Fruit fly (Drosophila melanogaster) whole organism, embryonic: Measurements from ENCODE around the gene CG13671.

Experiments
- B-H1 ChIP-seq: fragments of 200-800 bp; sonication (Bioruptor generic); IDR thresholded peaks from 3 replicates; pipeline ENCODE4 v1.3.6; 2022; ENCODE audit warnings: missing biosample characterization, missing genetic modification characterization
- Bgb ChIP-seq: fragments of 200-800 bp; sonication (Bioruptor generic); IDR thresholded peaks from 2 replicates; pipeline ENCODE4 v1.3.6; 2022; ENCODE audit warnings: missing biosample characterization, missing genetic modification characterization; ENCODE audit not compliant: partially characterized antibody
- CG10267 ChIP-seq: fragments of 200-800 bp; sonication (Bioruptor generic); optimal IDR thresholded peaks from 2 replicates; lab custom pipeline; 2018; ENCODE audit warnings: missing biosample characterization, mild to moderate bottlenecking, missing genetic modification characterization, moderate library complexity
- CG11560 ChIP-seq: fragments of 200-800 bp; sonication (Bioruptor generic); IDR thresholded peaks from 3 replicates; pipeline ENCODE4 v1.3.6; 2022; ENCODE audit warnings: missing biosample characterization, missing genetic modification characterization
- CG15011 ChIP-seq: fragments of 200-800 bp; sonication (Bioruptor generic); optimal IDR thresholded peaks from 3 replicates; lab custom pipeline; 2018; ENCODE audit warnings: missing biosample characterization, mild to moderate bottlenecking, missing genetic modification characterization
- CG15269 ChIP-seq: fragments of 200-800 bp; sonication (Bioruptor generic); optimal IDR thresholded peaks from 2 replicates; lab custom pipeline; 2018; ENCODE audit warnings: missing biosample characterization, mild to moderate bottlenecking, missing genetic modification characterization, moderate library complexity
- CG17829 ChIP-seq: fragments of 200-800 bp; optimal IDR thresholded peaks from 2 replicates; lab custom pipeline; 2019; ENCODE audit warnings: missing biosample characterization, mild to moderate bottlenecking, missing genetic modification characterization, moderate library complexity
- CG18476 ChIP-seq: fragments of 200-800 bp; sonication (Bioruptor generic); optimal IDR thresholded peaks from 2 replicates; lab custom pipeline; 2016; ENCODE audit warnings: missing biosample characterization, mild to moderate bottlenecking, missing genetic modification characterization
- CG2202 ChIP-seq: fragments of 200-800 bp; sonication (Bioruptor generic); optimal IDR thresholded peaks from 2 replicates; lab custom pipeline; 2018; ENCODE audit warnings: missing biosample characterization, mild to moderate bottlenecking, missing genetic modification characterization
- CG32532 ChIP-seq: fragments of 200-800 bp; sonication (Bioruptor generic); IDR thresholded peaks from 2 replicates; pipeline ENCODE4 v1.3.6; 2022; ENCODE audit warnings: missing biosample characterization, missing genetic modification characterization
- CG3995 ChIP-seq: fragments of 200-800 bp; sonication (Bioruptor generic); optimal IDR thresholded peaks from 3 replicates; lab custom pipeline; 2016; ENCODE audit warnings: missing biosample characterization, missing genetic modification characterization
- CG4282 ChIP-seq: fragments of 200-800 bp; sonication (Bioruptor generic); optimal IDR thresholded peaks from 2 replicates; lab custom pipeline; 2016; ENCODE audit warnings: missing biosample characterization, missing genetic modification characterization
- CG4617 ChIP-seq: fragments of 200-800 bp; sonication (Bioruptor generic); optimal IDR thresholded peaks from 3 replicates; lab custom pipeline; 2016; ENCODE audit warnings: missing biosample characterization, missing genetic modification characterization, borderline replicate concordance
- CG6254 ChIP-seq: fragments of 200-800 bp; sonication (Bioruptor generic); optimal IDR thresholded peaks from 3 replicates; lab custom pipeline; 2017; ENCODE audit warnings: mild to moderate bottlenecking, missing biosample characterization, missing genetic modification reagents, missing genetic modification characterization
- CG6791 ChIP-seq: fragments of 200-800 bp; sonication (Bioruptor generic); IDR thresholded peaks from 3 replicates; pipeline ENCODE4 v1.3.6; 2022; ENCODE audit warnings: missing biosample characterization, missing genetic modification characterization; ENCODE audit not compliant: partially characterized antibody
- CG7556 ChIP-seq: fragments of 200-800 bp; sonication (Bioruptor generic); optimal IDR thresholded peaks from 2 replicates; lab custom pipeline; 2017; ENCODE audit warnings: missing biosample characterization, mild to moderate bottlenecking, missing genetic modification characterization
- CG7786 ChIP-seq: fragments of 200-800 bp; sonication (Bioruptor generic); optimal IDR thresholded peaks from 2 replicates; lab custom pipeline; 2016; ENCODE audit warnings: missing biosample characterization, missing genetic modification characterization
- CG8924 ChIP-seq: fragments of 200-800 bp; optimal IDR thresholded peaks from 3 replicates; lab custom pipeline; 2019; ENCODE audit warnings: missing biosample characterization, mild to moderate bottlenecking, missing genetic modification characterization, moderate library complexity
- D19B ChIP-seq: fragments of 200-800 bp; sonication (Bioruptor generic); optimal IDR thresholded peaks from 2 replicates; lab custom pipeline; 2017; ENCODE audit warnings: missing biosample characterization, mild to moderate bottlenecking, missing genetic modification characterization
- Dip3 ChIP-seq: fragments of 200-800 bp; sonication (Bioruptor generic); optimal IDR thresholded peaks from 3 replicates; lab custom pipeline; 2016; ENCODE audit warnings: missing biosample characterization, missing genetic modification characterization
- Fer1 ChIP-seq: fragments of 200-800 bp; sonication (Bioruptor generic); optimal IDR thresholded peaks from 2 replicates; lab custom pipeline; 2017; ENCODE audit warnings: missing biosample characterization, mild to moderate bottlenecking, missing genetic modification characterization
- Hr39 ChIP-seq: fragments of >200 bp; optimal IDR thresholded peaks from 2 replicates; lab custom pipeline; 2017
- MESR4 ChIP-seq: fragments of 200-800 bp; sonication (Bioruptor generic); optimal IDR thresholded peaks from 2 replicates; lab custom pipeline; 2018; ENCODE audit warnings: missing biosample characterization, mild to moderate bottlenecking, missing genetic modification characterization, moderate library complexity
- Max ChIP-seq: fragments of 200-800 bp; sonication (Bioruptor generic); optimal IDR thresholded peaks from 2 replicates; lab custom pipeline; 2016; ENCODE audit warnings: missing biosample characterization, mild to moderate bottlenecking, missing genetic modification characterization
- Med ChIP-seq: fragments of 200-800 bp; sonication (Bioruptor generic); peaks from one replicate; lab custom pipeline; 2016; ENCODE audit warnings: missing biosample characterization, missing genetic modification characterization, mild to moderate bottlenecking, inconsistent platforms, moderate library complexity
- Meics ChIP-seq: fragments of 200-800 bp; sonication (Bioruptor generic); optimal IDR thresholded peaks from 2 replicates; lab custom pipeline; 2017; ENCODE audit warnings: missing biosample characterization, mild to moderate bottlenecking, missing genetic modification characterization
- Nf-YC ChIP-seq: fragments of 200-800 bp; optimal IDR thresholded peaks from 3 replicates; lab custom pipeline; 2019; ENCODE audit warnings: missing biosample characterization, mild to moderate bottlenecking, missing genetic modification characterization, moderate library complexity
- Pdp1 ChIP-seq, 2 experiments: fragments of 200-800 bp; sonication (Bioruptor generic); optimal IDR thresholded peaks; 3 replicates each; lab custom pipeline; 2016; ENCODE audit warnings: missing biosample characterization in 2 of 2, missing genetic modification characterization in 2 of 2, mild to moderate bottlenecking in 1 of 2, moderate library complexity in 1 of 2
- Spps ChIP-seq: fragments of 200-800 bp; sonication (Bioruptor generic); optimal IDR thresholded peaks from 2 replicates; lab custom pipeline; 2018; ENCODE audit warnings: missing biosample characterization, mild to moderate bottlenecking, missing genetic modification characterization
- Taf1 ChIP-seq: fragments of 200-800 bp; sonication (Bioruptor generic); IDR thresholded peaks from 2 replicates; pipeline ENCODE4 v1.3.6; 2022; ENCODE audit warnings: missing biosample characterization, missing genetic modification characterization
- YL-1 ChIP-seq: fragments of 200-800 bp; sonication (Bioruptor generic); optimal IDR thresholded peaks from 3 replicates; lab custom pipeline; 2017; ENCODE audit warnings: missing biosample characterization, mild to moderate bottlenecking, missing genetic modification characterization
- az2 ChIP-seq: fragments of 200-800 bp; sonication (Bioruptor generic); optimal IDR thresholded peaks from 3 replicates; lab custom pipeline; 2016; ENCODE audit warnings: missing biosample characterization, missing genetic modification characterization
- cato ChIP-seq: fragments of 200-800 bp; sonication (Bioruptor generic); optimal IDR thresholded peaks from 2 replicates; lab custom pipeline; 2016; ENCODE audit warnings: missing biosample characterization, missing genetic modification characterization, borderline replicate concordance
- chif ChIP-seq, 2 experiments: fragments of 200-800 bp; sonication (Bioruptor generic); optimal IDR thresholded peaks; 3 replicates each; lab custom pipeline; 2016; ENCODE audit warnings: missing biosample characterization in 2 of 2, missing genetic modification characterization in 2 of 2
- dmrt11E ChIP-seq: fragments of 200-800 bp; sonication (Bioruptor generic); optimal IDR thresholded peaks from 3 replicates; lab custom pipeline; 2018; ENCODE audit warnings: missing biosample characterization, mild to moderate bottlenecking, missing genetic modification characterization, moderate library complexity
- dmrt99B ChIP-seq: fragments of 200-800 bp; sonication (Bioruptor generic); optimal IDR thresholded peaks from 2 replicates; lab custom pipeline; 2018; ENCODE audit warnings: missing biosample characterization, mild to moderate bottlenecking, missing genetic modification characterization, moderate library complexity
- ems ChIP-seq: fragments of 200-800 bp; sonication (Bioruptor generic); optimal IDR thresholded peaks from 3 replicates; lab custom pipeline; 2016; ENCODE audit warnings: missing biosample characterization, missing genetic modification characterization
- eve ChIP-seq, 2 experiments: fragments of >200 bp; optimal IDR thresholded peaks; 2 replicates each; lab custom pipeline; 2017; ENCODE audit warnings: missing biosample characterization in 2 of 2, missing genetic modification characterization in 2 of 2
- hbn ChIP-seq: fragments of 200-800 bp; sonication (Bioruptor generic); IDR thresholded peaks from 2 replicates; pipeline ENCODE4 v1.3.6; 2022; ENCODE audit warnings: missing biosample characterization, missing genetic modification characterization; ENCODE audit not compliant: partially characterized antibody
- ken ChIP-seq: fragments of 200-800 bp; sonication (Bioruptor generic); IDR thresholded peaks from 3 replicates; pipeline ENCODE4 v1.3.6; 2022; ENCODE audit warnings: missing biosample characterization, missing genetic modification characterization
- kni ChIP-seq: fragments of 200-800 bp; sonication (Bioruptor generic); optimal IDR thresholded peaks from 3 replicates; lab custom pipeline; 2017; ENCODE audit warnings: mild to moderate bottlenecking, missing biosample characterization, missing genetic modification reagents, missing genetic modification characterization
- mam ChIP-seq: fragments of 200-800 bp; sonication (Bioruptor generic); optimal IDR thresholded peaks from 3 replicates; lab custom pipeline; 2016; ENCODE audit warnings: missing biosample characterization, missing genetic modification characterization
- org-1 ChIP-seq: fragments of 200-800 bp; sonication (Bioruptor generic); optimal IDR thresholded peaks from 2 replicates; lab custom pipeline; 2017; ENCODE audit warnings: missing biosample characterization, missing genetic modification characterization
- sr ChIP-seq: fragments of 200-800 bp; sonication (Bioruptor generic); IDR thresholded peaks from 3 replicates; pipeline ENCODE4 v1.3.6; 2022; ENCODE audit warnings: missing biosample characterization, missing genetic modification characterization
- stc ChIP-seq: fragments of 200-800 bp; sonication (Bioruptor generic); IDR thresholded peaks from 2 replicates; pipeline ENCODE4 v1.3.6; 2022; ENCODE audit warnings: missing biosample characterization, missing genetic modification characterization
- twi ChIP-seq: fragments of 200-800 bp; optimal IDR thresholded peaks from 2 replicates; lab custom pipeline; 2019; ENCODE audit warnings: missing biosample characterization, mild to moderate bottlenecking, missing genetic modification characterization, moderate library complexity
- unc-4 ChIP-seq: fragments of 200-800 bp; sonication (Bioruptor generic); IDR thresholded peaks from 2 replicates; pipeline ENCODE4 v1.3.6; 2022; ENCODE audit warnings: missing biosample characterization, missing genetic modification characterization; ENCODE audit not compliant: partially characterized antibody
- vfl ChIP-seq: fragments of 200-800 bp; sonication (Bioruptor generic); optimal IDR thresholded peaks from 2 replicates; lab custom pipeline; 2016; ENCODE audit warnings: missing biosample characterization, missing genetic modification characterization

CG13671 gene

dm6 chr3L:8346100-8346980 is 46.5 kb downstream of the CG13671 start, which contains the start of the genes CG7182 and GAPcenA (continued):
- TF ChIP-seq CG15269 (tag; lab: Kevin White, UChicago) (peak; percentile 76), CG15011 (GFP tag; lab: Kevin White, UChicago) (peak; percentile 52), CG7556 (GFP tag; lab: Kevin White, UChicago) (peak; percentile 76), kni (GFP tag; lab: Kevin White, UChicago) (no peak), CG4617 (GFP tag; lab: Kevin White, UChicago) (peak; percentile 44), Taf1 (GFP tag; lab: Robert Waterston, UW) (no peak), dmrt11E (tag; lab: Kevin White, UChicago) (peak; percentile 65), hbn (peak; percentile 40; the same call in 1 of the 2 replicates), az2 (GFP tag; lab: Kevin White, UChicago) (peak; percentile 51), Fer1 (peak; percentile 49), Meics (peak; percentile 75), ken (GFP tag; lab: Robert Waterston, UW) (peak; percentile 46; the same call in 1 of the 3 replicates), Spps (tag; lab: Kevin White, UChicago) (peak; percentile 29), mam (GFP tag; lab: Kevin White, UChicago) (peak; percentile 73), stc (GFP tag; lab: Robert Waterston, UW) (no peak), CG7786 (GFP tag; lab: Kevin White, UChicago) (no peak), eve (GFP tag; optimal IDR thresholded peaks at IDR 0.05; lab: Kevin White, UChicago) (no peak), Bgb (peak; percentile 26; the same call in 1 of the 2 replicates), Pdp1 (GFP tag; optimal IDR thresholded peaks at IDR 0.05; lab: Kevin White, UChicago) (peak in 1 of 2 experiments; percentile 82), CG17829 (tag; lab: Kevin White, UChicago) (peak; percentile 83), dmrt99B (tag; lab: Kevin White, UChicago) (peak; percentile 51), CG2202 (tag; lab: Kevin White, UChicago) (peak; percentile 23), CG32532 (GFP tag; lab: Robert Waterston, UW) (peak; percentile 45), CG3995 (GFP tag; lab: Kevin White, UChicago) (peak; percentile 31), org-1 (GFP tag; lab: Kevin White, UChicago) (peak; percentile 27), CG6254 (GFP tag; lab: Kevin White, UChicago) (no peak), CG18476 (GFP tag; lab: Kevin White, UChicago) (peak; percentile 56), D19B (GFP tag; lab: Kevin White, UChicago) (peak; percentile 33), YL-1 (peak; percentile 76), Dip3 (peak; percentile 5), CG6791 (peak; percentile 58; the same call in 1 of the 3 replicates), cato (GFP tag; lab: Kevin White, UChicago) (peak; percentile 27), unc-4 (GFP tag; lab: Robert Waterston, UW) (peak; percentile 64), CG8924 (tag; lab: Kevin White, UChicago) (peak; percentile 81), sr (GFP tag; lab: Robert Waterston, UW) (peak; percentile 17; the same call in 1 of the 3 replicates), B-H1 (no peak), MESR4 (GFP tag; lab: Kevin White, UChicago) (peak; percentile 47), ems (GFP tag; lab: Kevin White, UChicago) (peak; percentile 29), CG4282 (GFP tag; lab: Kevin White, UChicago) (peak; percentile 3), CG11560 (tag; lab: Robert Waterston, UW) (peak; percentile 97), CG10267 (tag; lab: Kevin White, UChicago) (peak; percentile 99), Max (peak; percentile 77), Hr39 (lab: Kevin White, UChicago) (no peak), Med (GFP tag; lab: Kevin White, UChicago) (peak; percentile 75), twi (tag; lab: Kevin White, UChicago) (peak; percentile 76), Nf-YC (tag; lab: Kevin White, UChicago) (peak; percentile 77), vfl (peak; percentile 25), chif (GFP tag; optimal IDR thresholded peaks at IDR 0.05; lab: Kevin White, UChicago) (peak; percentile 1 to 15)
